Worm (Caenorhabditis elegans): ENCODE data around the gene Y62H9A.14.

ce11 chrX:11898040-11898439 is 23.0 kb upstream of the Y62H9A.14 start, which contains the start of gene Y62H9A.9:
- TF ChIP-seq elt-2 (tag; optimal IDR thresholded peaks at IDR 0.05) (no peak), unc-130 (tag; optimal IDR thresholded peaks at IDR 0.05) (no peak), nhr-237 (tag; optimal IDR thresholded peaks at IDR 0.05) (no peak), lin-14 (GFP tag; optimal IDR thresholded peaks at IDR 0.05) (no peak)

All from whole organism, L1 larva.